Fruit fly (Drosophila melanogaster) whole organism, adult: ENCODE measurements around the gene CG13408.

Source experiments
- CG14711 ChIP-seq: fragments of 200-800 bp; sonication (Bioruptor generic); optimal IDR thresholded peaks from 2 replicates; lab custom pipeline; 2018; ENCODE audit warnings: missing biosample characterization, mild to moderate bottlenecking, missing genetic modification characterization, moderate library complexity
- CG33017 ChIP-seq: fragments of 200-800 bp; sonication (Bioruptor generic); optimal IDR thresholded peaks from 2 replicates; lab custom pipeline; 2018; ENCODE audit warnings: missing biosample characterization, mild to moderate bottlenecking, missing genetic modification characterization, moderate library complexity
- Crg-1 ChIP-seq: fragments of 200-800 bp; sonication (Bioruptor generic); optimal IDR thresholded peaks from 2 replicates; lab custom pipeline; 2016; ENCODE audit warnings: missing biosample characterization, missing genetic modification characterization

DNA sequence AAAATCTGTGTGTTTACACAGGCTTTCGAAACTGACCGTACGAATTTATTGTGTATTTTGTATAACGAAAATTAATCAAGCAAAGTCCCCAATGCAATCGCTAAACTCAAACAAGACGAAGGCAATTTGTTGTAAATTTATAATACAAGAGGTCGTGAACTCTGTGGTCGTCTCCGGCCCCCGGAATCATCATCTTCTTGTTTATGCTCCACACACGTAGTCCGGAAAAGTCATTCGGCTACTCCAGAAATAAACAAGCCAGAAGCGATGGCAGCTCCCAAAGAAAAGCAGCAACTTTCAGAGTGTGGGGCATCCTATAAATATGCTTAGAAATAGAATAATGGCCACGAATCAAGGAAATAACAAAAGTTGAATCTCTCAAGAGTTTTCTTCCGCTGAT lies 27.0 kb upstream of the CG13408 start:
- TF ChIP-seq Crg-1 (no peak), CG33017 (tag; lab: Kevin White, UChicago) (no peak), CG14711 (tag; lab: Kevin White, UChicago) (no peak)
